Worm (Caenorhabditis elegans) whole organism, L4 larva: ENCODE data around the gene dohh-1.

ENCODE experiments used
- D1046.2 ChIP-seq: fragments of 200-800 bp; sonication (Bioruptor generic); IDR thresholded peaks from 2 replicates; pipeline ENCODE4 v1.3.6; 2022; ENCODE audit warnings: missing genetic modification characterization, missing compliant biosample characterization
- F10B5.3 ChIP-seq: sonication (generic microtip); optimal IDR thresholded peaks from 2 replicates; lab custom pipeline; 2016; ENCODE audit warnings: mild to moderate bottlenecking, missing genetic modification characterization, missing compliant biosample characterization
- T26A8.4 ChIP-seq: fragments of 200-800 bp; sonication (Bioruptor generic); IDR thresholded peaks from 2 replicates; pipeline ENCODE4 v1.3.6; 2022; ENCODE audit warnings: missing genetic modification characterization, missing compliant biosample characterization
- Y105C5A.15 ChIP-seq: fragments of 200-800 bp; sonication (Bioruptor generic); IDR thresholded peaks from 2 replicates; pipeline ENCODE4 v1.3.6; 2022; ENCODE audit warnings: missing genetic modification characterization, missing compliant biosample characterization
- Y48G9A.11 ChIP-seq: fragments of 200-800 bp; sonication (Bioruptor generic); IDR thresholded peaks from 2 replicates; pipeline ENCODE4 v1.3.6; 2022; ENCODE audit warnings: missing genetic modification reagents, missing genetic modification characterization, missing compliant biosample characterization
- Y5F2A.4 ChIP-seq: fragments of 200-800 bp; sonication (Bioruptor generic); optimal IDR thresholded peaks from 2 replicates; lab custom pipeline; 2018; ENCODE audit warnings: mild to moderate bottlenecking, missing genetic modification characterization, missing compliant biosample characterization
- ZK337.2 ChIP-seq: fragments of 200-800 bp; sonication (Bioruptor generic); IDR thresholded peaks from 2 replicates; pipeline ENCODE4 v1.3.6; 2022; ENCODE audit warnings: missing genetic modification reagents, missing genetic modification characterization, missing compliant biosample characterization
- ZK546.5 ChIP-seq, 2 experiments: sonication (generic microtip); optimal IDR thresholded peaks; 2 replicates each; lab custom pipeline; 2017; ENCODE audit warnings: missing biosample characterization in 2 of 2, missing genetic modification characterization in 2 of 2
- ama-1 ChIP-seq: fragments of 150-350 bp; optimal IDR thresholded peaks from 2 replicates; lab custom pipeline; 2014; ENCODE audit warnings: inconsistent platforms, mixed read lengths
- ceh-20 ChIP-seq: fragments of 200-800 bp; sonication (Bioruptor generic); IDR thresholded peaks from 2 replicates; pipeline ENCODE4 v1.3.6; 2022; ENCODE audit warnings: missing genetic modification reagents, missing genetic modification characterization, missing compliant biosample characterization
- ceh-32 ChIP-seq: sonication (generic microtip); optimal IDR thresholded peaks from 2 replicates; lab custom pipeline; 2016; ENCODE audit warnings: mild to moderate bottlenecking, missing genetic modification characterization, missing compliant biosample characterization; ENCODE audit not compliant: poor library complexity
- ceh-82 ChIP-seq: sonication (generic microtip); optimal IDR thresholded peaks from 2 replicates; lab custom pipeline; 2017; ENCODE audit warnings: missing biosample characterization, missing genetic modification characterization
- ctbp-1 ChIP-seq: fragments of 200-800 bp; sonication (Bioruptor generic); IDR thresholded peaks from 2 replicates; pipeline ENCODE4 v1.3.6; 2022; ENCODE audit warnings: missing genetic modification reagents, missing genetic modification characterization, missing compliant biosample characterization
- daf-16 ChIP-seq, 3 experiments: sonication (generic microtip); optimal IDR thresholded peaks; 2 replicates each; lab custom pipeline; 2016 to 2017; ENCODE audit warnings: missing genetic modification characterization in 3 of 3, missing genetic modification reagents in 3 of 3, mild to moderate bottlenecking in 2 of 3, missing compliant biosample characterization in 2 of 3, missing biosample characterization in 1 of 3, moderate library complexity in 1 of 3
- daf-19 ChIP-seq: fragments of 200-800 bp; sonication (Bioruptor generic); conservative IDR thresholded peaks from 2 replicates; pipeline ENCODE4 v1.3.6; 2022; ENCODE audit warnings: missing genetic modification characterization, missing compliant biosample characterization
- daf-8 ChIP-seq: fragments of 200-800 bp; sonication (Bioruptor generic); IDR thresholded peaks from 2 replicates; pipeline ENCODE4 v1.3.6; 2022; ENCODE audit warnings: missing genetic modification characterization, missing compliant biosample characterization
- dmd-6 ChIP-seq: fragments of 200-800 bp; sonication (Bioruptor generic); IDR thresholded peaks from 2 replicates; pipeline ENCODE4 v1.3.6; 2022; ENCODE audit warnings: missing genetic modification reagents, missing genetic modification characterization, missing compliant biosample characterization
- dmd-9 ChIP-seq: fragments of 200-800 bp; sonication (Bioruptor generic); IDR thresholded peaks from 2 replicates; pipeline ENCODE4 v1.3.6; 2022; ENCODE audit warnings: missing genetic modification reagents, missing genetic modification characterization, missing compliant biosample characterization
- duxl-1 ChIP-seq: sonication (generic microtip); optimal IDR thresholded peaks from 2 replicates; lab custom pipeline; 2016; ENCODE audit warnings: mild to moderate bottlenecking, missing genetic modification characterization, moderate library complexity, missing compliant biosample characterization; ENCODE audit not compliant: poor library complexity
- dve-1 ChIP-seq: sonication (generic microtip); optimal IDR thresholded peaks from 2 replicates; lab custom pipeline; 2017; ENCODE audit warnings: antibody characterized with exemption, mild to moderate bottlenecking, missing genetic modification characterization, missing compliant biosample characterization; ENCODE audit not compliant: insufficient read depth
- egl-27 ChIP-seq: sonication (generic microtip); optimal IDR thresholded peaks from 3 replicates; lab custom pipeline; 2017; ENCODE audit warnings: missing biosample characterization, missing genetic modification reagents, missing genetic modification characterization
- hif-1 ChIP-seq, 2 experiments: sonication (generic microtip); optimal IDR thresholded peaks; 2 replicates each; lab custom pipeline; 2016 to 2017; ENCODE audit warnings: missing compliant biosample characterization in 2 of 2, missing genetic modification characterization in 2 of 2, missing genetic modification reagents in 2 of 2, missing genotype in 2 of 2, mild to moderate bottlenecking in 1 of 2
- hlh-30 ChIP-seq: sonication (generic microtip); optimal IDR thresholded peaks from 2 replicates; lab custom pipeline; 2017; ENCODE audit warnings: antibody characterized with exemption, mild to moderate bottlenecking, missing genetic modification characterization, missing compliant biosample characterization; ENCODE audit not compliant: insufficient read depth
- jun-1 ChIP-seq: fragments of 150-350 bp; optimal IDR thresholded peaks from 2 replicates; lab custom pipeline; 2014; ENCODE audit warnings: missing biosample characterization, missing genetic modification reagents, missing genetic modification characterization
- lin-29 ChIP-seq: fragments of 200-800 bp; sonication (Bioruptor generic); IDR thresholded peaks from 2 replicates; pipeline ENCODE4 v1.3.6; 2022; ENCODE audit warnings: missing genetic modification reagents, missing genetic modification characterization, missing compliant biosample characterization
- lin-38 ChIP-seq: fragments of 200-800 bp; sonication (Bioruptor generic); IDR thresholded peaks from 2 replicates; pipeline ENCODE4 v1.3.6; 2022; ENCODE audit warnings: missing genetic modification reagents, missing genetic modification characterization, missing compliant biosample characterization
- lin-39 ChIP-seq: fragments of 150-350 bp; optimal IDR thresholded peaks from 2 replicates; lab custom pipeline; 2014; ENCODE audit warnings: missing biosample characterization, missing genetic modification reagents, missing genetic modification characterization
- lir-3 ChIP-seq: sonication (generic microtip); optimal IDR thresholded peaks from 2 replicates; lab custom pipeline; 2016; ENCODE audit warnings: mild to moderate bottlenecking, missing genetic modification characterization, missing compliant biosample characterization
- madf-5 ChIP-seq, 2 experiments: fragments of 200-800 bp; sonication (Bioruptor generic); IDR thresholded peaks; 2 replicates each; pipeline ENCODE4 v1.3.6; 2022; ENCODE audit warnings: missing compliant biosample characterization in 2 of 2, missing genetic modification characterization in 2 of 2
- mdl-1 ChIP-seq, 2 experiments: fragments of 150-350 bp in 1 of 2; sonication (generic microtip) in 1 of 2; optimal IDR thresholded peaks; 2 replicates each; lab custom pipeline; 2014 to 2017; ENCODE audit warnings: missing biosample characterization in 2 of 2, missing genetic modification characterization in 2 of 2
- mep-1 ChIP-seq: fragments of 150-350 bp; sonication (generic microtip); optimal IDR thresholded peaks from 3 replicates; lab custom pipeline; 2014; ENCODE audit warnings: missing biosample characterization, missing genetic modification characterization
- mxl-2 ChIP-seq: fragments of 200-800 bp; sonication (Bioruptor generic); conservative IDR thresholded peaks from 2 replicates; pipeline ENCODE4 v1.3.6; 2022; ENCODE audit warnings: missing genetic modification reagents, missing genetic modification characterization, missing compliant biosample characterization
- nhr-102 ChIP-seq: sonication (generic microtip); optimal IDR thresholded peaks from 2 replicates; lab custom pipeline; 2016; ENCODE audit warnings: mild to moderate bottlenecking, missing genetic modification characterization, moderate library complexity, missing compliant biosample characterization
- nhr-11 ChIP-seq: fragments of 150-350 bp; optimal IDR thresholded peaks from 2 replicates; lab custom pipeline; 2014; ENCODE audit warnings: missing biosample characterization, missing genetic modification characterization
- nhr-25 ChIP-seq: sonication (generic microtip); optimal IDR thresholded peaks from 2 replicates; lab custom pipeline; 2017; ENCODE audit warnings: missing genetic modification characterization, mild to moderate bottlenecking, missing compliant biosample characterization, antibody characterized with exemption, moderate library complexity, borderline replicate concordance; ENCODE audit not compliant: insufficient read depth
- nhr-42 ChIP-seq: fragments of 200-800 bp; sonication (Bioruptor generic); IDR thresholded peaks from 2 replicates; pipeline ENCODE4 v1.3.6; 2022; ENCODE audit warnings: missing genetic modification characterization, missing compliant biosample characterization
- nhr-76 ChIP-seq: fragments of 150-350 bp; optimal IDR thresholded peaks from 2 replicates; lab custom pipeline; 2014; ENCODE audit warnings: missing biosample characterization, missing genetic modification characterization
- sdz-12 ChIP-seq: fragments of 200-800 bp; sonication (Bioruptor generic); optimal IDR thresholded peaks from 2 replicates; lab custom pipeline; 2018; ENCODE audit warnings: mild to moderate bottlenecking, missing genetic modification characterization, missing compliant biosample characterization
- snpc-1.2 ChIP-seq: fragments of 200-800 bp; sonication (Bioruptor generic); IDR thresholded peaks from 2 replicates; pipeline ENCODE4 v1.3.6; 2022; ENCODE audit warnings: missing genetic modification reagents, missing genetic modification characterization, missing compliant biosample characterization
- tra-1 ChIP-seq: fragments of 200-800 bp; sonication (Bioruptor generic); IDR thresholded peaks from 2 replicates; pipeline ENCODE4 v1.3.6; 2022; ENCODE audit warnings: missing genetic modification reagents, missing genetic modification characterization, missing compliant biosample characterization
- zfp-2 ChIP-seq: sonication (generic microtip); optimal IDR thresholded peaks from 2 replicates; lab custom pipeline; 2016; ENCODE audit warnings: mild to moderate bottlenecking, missing genetic modification characterization, missing compliant biosample characterization
- zfp-3 ChIP-seq: fragments of 200-800 bp; sonication (Bioruptor generic); conservative IDR thresholded peaks from 2 replicates; pipeline ENCODE4 v1.3.6; 2022; ENCODE audit warnings: missing genetic modification reagents, missing genetic modification characterization, missing compliant biosample characterization
- zip-11 ChIP-seq: fragments of 200-800 bp; sonication (Bioruptor generic); IDR thresholded peaks from 2 replicates; pipeline ENCODE4 v1.3.6; 2022; ENCODE audit warnings: missing genetic modification characterization, missing compliant biosample characterization
- zip-2 ChIP-seq: fragments of 150-350 bp; optimal IDR thresholded peaks from 2 replicates; lab custom pipeline; 2014; ENCODE audit warnings: missing biosample characterization, missing genetic modification characterization
- ztf-7 ChIP-seq: fragments of 150-350 bp; optimal IDR thresholded peaks from 2 replicates; lab custom pipeline; 2014; ENCODE audit warnings: missing biosample characterization, missing genetic modification characterization

Gene dohh-1

DNA sequence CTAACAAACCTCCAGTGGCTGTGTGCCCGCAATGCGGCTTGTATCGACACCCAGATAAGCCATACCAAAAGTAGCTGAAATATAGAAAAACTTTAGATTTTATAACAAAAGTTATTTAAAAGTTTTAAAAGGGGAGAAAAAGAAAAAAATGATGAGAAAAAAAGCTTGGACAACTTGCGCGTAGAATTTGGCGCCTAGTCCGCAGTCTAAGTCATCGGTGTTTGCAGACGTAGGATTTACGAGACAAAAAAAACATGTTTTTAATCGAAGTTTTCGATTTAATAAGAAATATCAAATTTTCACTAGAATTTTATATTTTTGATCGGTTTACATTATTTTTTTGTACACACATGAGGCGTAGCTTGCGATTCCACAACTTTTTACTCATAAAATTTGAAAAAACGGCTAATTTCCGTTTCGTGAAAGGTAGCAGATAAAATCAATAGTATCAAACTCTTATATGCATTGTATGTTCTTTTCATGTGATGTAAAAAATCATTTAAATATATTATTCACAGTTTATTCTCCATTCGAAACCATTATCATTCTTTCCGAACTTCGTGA, 37.8 kb upstream of the dohh-1 start, which contains the start of gene pro-1 (continued):
- TF ChIP-seq F10B5.3 (no peak), hlh-30 (tag; lab: Kevin White, UChicago) (peak; percentile 83), D1046.2 (GFP tag; lab: Robert Waterston, UW) (peak; percentile 89; the same call in 1 of the 2 replicates), nhr-102 (tag; lab: Kevin White, UChicago) (peak; percentile 85), sdz-12 (GFP tag; lab: Kevin White, UChicago) (peak; percentile 98)

DNA sequence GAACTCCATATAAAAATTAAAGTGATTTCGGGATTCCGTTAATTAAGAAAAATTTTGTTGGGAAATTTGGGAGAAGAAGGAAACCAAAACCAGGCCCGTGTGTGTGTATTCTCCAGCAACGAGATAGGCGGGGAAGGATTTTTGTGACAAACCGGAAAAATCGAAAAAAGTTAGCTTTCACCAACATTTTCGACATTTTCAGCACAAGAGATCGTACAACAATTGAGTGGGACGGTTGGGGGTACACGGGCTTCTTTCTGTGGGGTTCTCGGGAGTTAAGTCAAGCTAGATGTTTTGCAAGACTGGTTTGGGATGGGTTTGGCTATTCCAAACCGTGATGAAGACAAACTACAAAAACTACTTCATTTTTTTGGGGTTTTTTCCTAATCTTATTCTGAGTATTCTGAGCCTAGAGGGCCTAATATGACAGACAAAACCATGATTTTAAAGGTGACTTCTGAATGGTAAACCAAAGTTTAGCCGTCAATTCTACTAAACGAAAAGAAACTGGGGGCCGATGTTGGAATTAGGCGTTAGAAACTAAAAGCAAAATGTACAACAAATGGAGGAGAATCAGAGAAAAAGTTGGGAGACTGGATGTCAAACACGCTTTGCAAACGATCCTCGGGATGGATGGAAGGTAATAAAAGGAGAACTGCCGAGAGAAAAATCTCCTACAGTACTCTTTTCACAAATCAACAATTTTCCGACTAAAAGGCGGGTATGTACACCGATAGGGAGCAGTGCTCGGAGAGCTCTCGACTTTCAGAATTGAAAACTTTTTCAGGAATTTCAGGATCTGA, 36.9 kb upstream of the dohh-1 start:
- TF ChIP-seq zip-2 (tag; lab: Kevin White, UChicago) (no peak), nhr-76 (tag; lab: Kevin White, UChicago) (no peak), hlh-30 (tag; lab: Kevin White, UChicago) (no peak), mxl-2 (no peak), lin-39 (no peak), nhr-11 (tag; lab: Kevin White, UChicago) (no peak), ctbp-1 (GFP tag; lab: Robert Waterston, UW) (peak; percentile 67; the same call in 1 of the 2 replicates), ama-1 (lab: Kevin White, UChicago) (peak; percentile 90), daf-16 (GFP tag; optimal IDR thresholded peaks at IDR 0.05; lab: Kevin White, UChicago) (no peak), daf-16 (tag; optimal IDR thresholded peaks at IDR 0.05; lab: Kevin White, UChicago) (peak; percentile 17), snpc-1.2 (GFP tag; lab: Robert Waterston, UW) (peak; percentile 70), jun-1 (no peak), T26A8.4 (GFP tag; lab: Robert Waterston, UW) (peak; percentile 51), Y48G9A.11 (peak; percentile 22; the same call in 1 of the 2 replicates), tra-1 (GFP tag; lab: Robert Waterston, UW) (peak; percentile 39; the same call in 1 of the 2 replicates), egl-27 (tag; lab: Kevin White, UChicago) (no peak), nhr-25 (tag; lab: Kevin White, UChicago) (peak; percentile 72), ceh-32 (no peak), nhr-42 (GFP tag; lab: Robert Waterston, UW) (no peak), ztf-7 (tag; lab: Kevin White, UChicago) (no peak), daf-19 (peak; percentile 70; the same call in 1 of the 2 replicates), hif-1 (tag; optimal IDR thresholded peaks at IDR 0.05; lab: Kevin White, UChicago) (no peak), mep-1 (tag; lab: Kevin White, UChicago) (peak; percentile 53), zfp-2 (tag; lab: Kevin White, UChicago) (no peak), dmd-6 (GFP tag; lab: Robert Waterston, UW) (peak; percentile 16; the same call in 1 of the 2 replicates), ZK546.5 (tag; optimal IDR thresholded peaks at IDR 0.05; lab: Kevin White, UChicago) (no peak), duxl-1 (tag; lab: Kevin White, UChicago) (no peak), zfp-3 (GFP tag; lab: Robert Waterston, UW) (no peak; the same call in 1 of the 2 replicates), ceh-20 (GFP tag; lab: Robert Waterston, UW) (peak; percentile 74), daf-8 (GFP tag; lab: Robert Waterston, UW) (no peak), Y5F2A.4 (GFP tag; lab: Kevin White, UChicago) (no peak), lin-38 (GFP tag; lab: Robert Waterston, UW) (peak; percentile 42), lir-3 (tag; lab: Kevin White, UChicago) (no peak), madf-5 (GFP tag; IDR thresholded peaks at IDR 0.05; lab: Robert Waterston, UW) (peak; percentile 3 to 47; a peak in 2 of 4 replicates), zip-11 (GFP tag; lab: Robert Waterston, UW) (no peak; the same call in 1 of the 2 replicates), lin-29 (peak; percentile 52), ceh-82 (no peak), Y105C5A.15 (GFP tag; lab: Robert Waterston, UW) (peak; percentile 14; the same call in 1 of the 2 replicates), mdl-1 (tag; optimal IDR thresholded peaks at IDR 0.05; lab: Kevin White, UChicago) (peak in 1 of 2 experiments; percentile 7), dve-1 (tag; lab: Kevin White, UChicago) (peak; percentile 2), ZK337.2 (GFP tag; lab: Robert Waterston, UW) (peak; percentile 55; the same call in 1 of the 2 replicates), dmd-9 (GFP tag; lab: Robert Waterston, UW) (peak; percentile 2; the same call in 1 of the 2 replicates)
